Fruit fly (Drosophila melanogaster) whole organism, prepupa: ENCODE results near the gene Rad60.

ENCODE experiments used
- CG10631 ChIP-seq: fragments of 200-800 bp; sonication (Bioruptor generic); optimal IDR thresholded peaks from 2 replicates; lab custom pipeline; 2016; ENCODE audit warnings: missing biosample characterization, missing genetic modification characterization
- CG11902 ChIP-seq: fragments of 200-800 bp; sonication (Bioruptor generic); optimal IDR thresholded peaks from 3 replicates; lab custom pipeline; 2016; ENCODE audit warnings: missing biosample characterization, missing genetic modification characterization
- CG15336 ChIP-seq: fragments of 200-800 bp; sonication (Bioruptor generic); IDR thresholded peaks from 2 replicates; pipeline ENCODE4 v1.3.6; 2022; ENCODE audit warnings: missing biosample characterization, missing genetic modification characterization
- CG3919 ChIP-seq: fragments of 200-800 bp; sonication (Bioruptor generic); optimal IDR thresholded peaks from 3 replicates; lab custom pipeline; 2016; ENCODE audit warnings: missing biosample characterization, missing genetic modification characterization
- CG6792 ChIP-seq: fragments of 200-800 bp; sonication (Bioruptor generic); optimal IDR thresholded peaks from 3 replicates; lab custom pipeline; 2016; ENCODE audit warnings: missing biosample characterization, missing genetic modification characterization
- CG7368 ChIP-seq: fragments of 200-800 bp; sonication (Bioruptor generic); optimal IDR thresholded peaks from 3 replicates; lab custom pipeline; 2016; ENCODE audit warnings: missing biosample characterization, missing genetic modification characterization
- Ets21C ChIP-seq: fragments of 200-800 bp; sonication (Bioruptor generic); optimal IDR thresholded peaks from 3 replicates; lab custom pipeline; 2016; ENCODE audit warnings: missing biosample characterization, missing genetic modification characterization
- Sox102F ChIP-seq: fragments of 200-800 bp; sonication (Bioruptor generic); optimal IDR thresholded peaks from 2 replicates; lab custom pipeline; 2016; ENCODE audit warnings: missing biosample characterization, mild to moderate bottlenecking, missing genetic modification characterization
- achi ChIP-seq: fragments of 200-800 bp; sonication (Bioruptor generic); optimal IDR thresholded peaks from 3 replicates; lab custom pipeline; 2016; ENCODE audit warnings: missing biosample characterization, missing genetic modification characterization
- esn ChIP-seq: fragments of 200-800 bp; sonication (Bioruptor generic); optimal IDR thresholded peaks from 2 replicates; lab custom pipeline; 2016; ENCODE audit warnings: missing biosample characterization, mild to moderate bottlenecking, missing genetic modification characterization, moderate library complexity
- fkh ChIP-seq: fragments of 200-800 bp; sonication (Bioruptor generic); optimal IDR thresholded peaks from 3 replicates; lab custom pipeline; 2017; ENCODE audit warnings: missing biosample characterization, mild to moderate bottlenecking, missing genetic modification characterization, moderate library complexity
- pdm3 ChIP-seq: fragments of 200-800 bp; sonication (Bioruptor generic); optimal IDR thresholded peaks from 3 replicates; lab custom pipeline; 2016; ENCODE audit warnings: missing biosample characterization, missing genetic modification characterization
- ss ChIP-seq, 2 experiments: fragments of 200-800 bp; sonication (Bioruptor generic); optimal IDR thresholded peaks; 2 replicates in 1 of 2; 3 replicates in 1 of 2; lab custom pipeline; 2017 to 2018; ENCODE audit warnings: mild to moderate bottlenecking in 2 of 2, missing biosample characterization in 2 of 2, missing genetic modification characterization in 2 of 2, moderate library complexity in 1 of 2

- TF ChIP-seq CG7368 (GFP tag; lab: Kevin White, UChicago): no peak
- TF ChIP-seq CG11902: no peak
- TF ChIP-seq Ets21C (GFP tag; lab: Kevin White, UChicago): no peak
- no peak for TF ChIP-seq esn (GFP tag; lab: Kevin White, UChicago)
- TF ChIP-seq CG15336: no peak
- TF ChIP-seq pdm3 (GFP tag; lab: Kevin White, UChicago): no peak
- TF ChIP-seq CG6792 (GFP tag; lab: Kevin White, UChicago): no peak
- TF ChIP-seq ss (GFP tag; optimal IDR thresholded peaks at IDR 0.05; lab: Kevin White, UChicago): no peak
- TF ChIP-seq fkh (GFP tag; lab: Kevin White, UChicago): no peak
- TF ChIP-seq Sox102F: no peak
- TF ChIP-seq achi: no peak
- no peak for TF ChIP-seq CG10631 (GFP tag; lab: Kevin White, UChicago)
- no peak for TF ChIP-seq CG3919 (GFP tag; lab: Kevin White, UChicago)
Observed at dm6 chr3R:23239051-23239450, 12.2 kb downstream of the Rad60 start.
